Fruit fly (Drosophila melanogaster): Measurements from ENCODE around the gene nsl1.

- TF ChIP-seq psq (optimal IDR thresholded peaks at IDR 0.05) (no peak), CG8478 (optimal IDR thresholded peaks at IDR 0.05) (no peak), usp (GFP tag; optimal IDR thresholded peaks at IDR 0.05) (no peak)
Observed at dm6 chr3R:15814150-15814549, 20.6 kb downstream of the nsl1 start.
